Worm (Caenorhabditis elegans) whole organism, L1 larva: ENCODE results near the gene aptf-3.

ENCODE experiments used
- C04F5.9 ChIP-seq: sonication (generic microtip); optimal IDR thresholded peaks from 2 replicates; lab custom pipeline; 2016; ENCODE audit warnings: missing genetic modification characterization, missing compliant biosample characterization
- C16A3.4 ChIP-seq: fragments of 150-350 bp; optimal IDR thresholded peaks from 2 replicates; lab custom pipeline; 2014; ENCODE audit warnings: missing biosample characterization, missing genetic modification characterization
- C34B4.2 ChIP-seq: sonication (generic microtip); optimal IDR thresholded peaks from 2 replicates; lab custom pipeline; 2017; ENCODE audit warnings: mild to moderate bottlenecking, missing genetic modification characterization, missing compliant biosample characterization
- aha-1 ChIP-seq: fragments of 150-350 bp; optimal IDR thresholded peaks from 2 replicates; lab custom pipeline; 2014; ENCODE audit warnings: missing biosample characterization, missing genetic modification characterization
- alr-1 ChIP-seq: fragments of 200-800 bp; sonication (Bioruptor generic); optimal IDR thresholded peaks from 2 replicates; lab custom pipeline; 2018; ENCODE audit warnings: borderline replicate concordance, mild to moderate bottlenecking, missing genetic modification characterization, missing compliant biosample characterization
- aly-2 ChIP-seq: fragments of 150-350 bp; optimal IDR thresholded peaks from 2 replicates; lab custom pipeline; 2014; ENCODE audit warnings: missing biosample characterization, missing genetic modification characterization
- ama-1 ChIP-seq: fragments of 150-350 bp; optimal IDR thresholded peaks from 2 replicates; lab custom pipeline; 2014
- blmp-1 ChIP-seq: fragments of 150-350 bp; optimal IDR thresholded peaks from 2 replicates; lab custom pipeline; 2014; ENCODE audit warnings: missing biosample characterization, missing genetic modification characterization
- ceh-8 ChIP-seq: fragments of 200-800 bp; sonication (Bioruptor generic); optimal IDR thresholded peaks from 2 replicates; lab custom pipeline; 2018; ENCODE audit warnings: mild to moderate bottlenecking, missing genetic modification characterization, moderate library complexity, missing compliant biosample characterization
- ceh-82 ChIP-seq, 3 experiments: fragments of 150-350 bp in 1 of 3; sonication (generic microtip) in 2 of 3; optimal IDR thresholded peaks; 2 replicates each; lab custom pipeline; 2014 to 2017; ENCODE audit warnings: missing biosample characterization in 3 of 3, missing genetic modification characterization in 3 of 3
- ceh-90 ChIP-seq: sonication (generic microtip); optimal IDR thresholded peaks from 2 replicates; lab custom pipeline; 2016; ENCODE audit warnings: missing genetic modification characterization, missing compliant biosample characterization
- ces-1 ChIP-seq: fragments of 150-350 bp; optimal IDR thresholded peaks from 2 replicates; lab custom pipeline; 2014; ENCODE audit warnings: missing biosample characterization, missing genetic modification reagents, missing genetic modification characterization
- dpl-1 ChIP-seq, 3 experiments: fragments of 150-350 bp in 2 of 3; sonication (generic microtip) in 1 of 3; optimal IDR thresholded peaks; 2 replicates each; lab custom pipeline; 2014 to 2017; ENCODE audit warnings: missing biosample characterization in 3 of 3, missing genetic modification characterization in 3 of 3, missing genetic modification reagents in 3 of 3
- dsc-1 ChIP-seq: sonication (generic microtip); optimal IDR thresholded peaks from 2 replicates; lab custom pipeline; 2016; ENCODE audit warnings: mild to moderate bottlenecking, missing genetic modification characterization, missing compliant biosample characterization
- efl-3 ChIP-seq: fragments of 200-800 bp; sonication (Bioruptor generic); optimal IDR thresholded peaks from 2 replicates; lab custom pipeline; 2018; ENCODE audit warnings: mild to moderate bottlenecking, missing genetic modification characterization, missing compliant biosample characterization
- elt-2 ChIP-seq: sonication (generic microtip); optimal IDR thresholded peaks from 2 replicates; lab custom pipeline; 2016; ENCODE audit warnings: missing genetic modification characterization, mild to moderate bottlenecking, inconsistent platforms, missing compliant biosample characterization, missing genetic modification reagents
- elt-3 ChIP-seq, 6 experiments: fragments of 150-350 bp in 1 of 6; sonication (generic microtip); optimal IDR thresholded peaks; 2 replicates each; lab custom pipeline; 2017 to 2018; ENCODE audit warnings: missing biosample characterization in 6 of 6, missing genetic modification characterization in 6 of 6, inconsistent platforms in 1 of 6
- fkh-4 ChIP-seq: sonication (generic microtip); optimal IDR thresholded peaks from 2 replicates; lab custom pipeline; 2016; ENCODE audit warnings: missing compliant biosample characterization, missing genetic modification characterization, borderline replicate concordance
- grh-1 ChIP-seq: fragments of 200-800 bp; sonication (Bioruptor generic); IDR thresholded peaks from 2 replicates; pipeline ENCODE4 v1.3.6; 2022; ENCODE audit warnings: missing genetic modification reagents, missing genetic modification characterization, missing compliant biosample characterization
- hlh-17 ChIP-seq: fragments of 200-800 bp; sonication (Bioruptor generic); optimal IDR thresholded peaks from 2 replicates; lab custom pipeline; 2018; ENCODE audit warnings: missing genetic modification characterization, mild to moderate bottlenecking, missing compliant biosample characterization, moderate library complexity, borderline replicate concordance
- irx-1 ChIP-seq: sonication (generic microtip); optimal IDR thresholded peaks from 2 replicates; lab custom pipeline; 2016; ENCODE audit warnings: missing genetic modification characterization, missing compliant biosample characterization
- isw-1 ChIP-seq: fragments of 200-800 bp; sonication (Bioruptor generic); IDR thresholded peaks from 2 replicates; pipeline ENCODE4 v1.3.6; 2022; ENCODE audit warnings: missing genetic modification characterization, missing compliant biosample characterization
- lin-13 ChIP-seq: fragments of 150-350 bp; optimal IDR thresholded peaks from 2 replicates; lab custom pipeline; 2014; ENCODE audit warnings: missing biosample characterization, missing genetic modification reagents, missing genetic modification characterization
- lin-14 ChIP-seq: fragments of 200-800 bp; sonication (Bioruptor generic); optimal IDR thresholded peaks from 2 replicates; lab custom pipeline; 2018; ENCODE audit warnings: mild to moderate bottlenecking, missing genetic modification characterization, moderate library complexity, missing compliant biosample characterization
- lin-35 ChIP-seq, 2 experiments: fragments of 150-350 bp; optimal IDR thresholded peaks; 2 replicates each; lab custom pipeline; 2014; ENCODE audit warnings: missing biosample characterization in 2 of 2, missing genetic modification characterization in 2 of 2, missing genetic modification reagents in 2 of 2
- lin-39 ChIP-seq: fragments of 150-350 bp; optimal IDR thresholded peaks from 2 replicates; lab custom pipeline; 2014; ENCODE audit warnings: missing biosample characterization, missing genetic modification reagents, missing genetic modification characterization
- lir-3 ChIP-seq: sonication (generic microtip); optimal IDR thresholded peaks from 2 replicates; lab custom pipeline; 2016; ENCODE audit warnings: mild to moderate bottlenecking, missing genetic modification characterization, moderate library complexity, missing compliant biosample characterization; ENCODE audit not compliant: poor library complexity
- lsy-2 ChIP-seq, 2 experiments: fragments of 150-350 bp; optimal IDR thresholded peaks; 2 replicates each; lab custom pipeline; 2014; ENCODE audit warnings: missing biosample characterization in 2 of 2, missing genetic modification characterization in 2 of 2
- mab-9 ChIP-seq: fragments of 200-800 bp; sonication (Bioruptor generic); IDR thresholded peaks from 2 replicates; pipeline ENCODE4 v1.3.6; 2022; ENCODE audit warnings: missing genetic modification reagents, missing genetic modification characterization, missing compliant biosample characterization
- mep-1 ChIP-seq: fragments of 150-350 bp; optimal IDR thresholded peaks from 2 replicates; lab custom pipeline; 2014; ENCODE audit warnings: missing biosample characterization, missing genetic modification characterization
- nhr-11 ChIP-seq: fragments of 150-350 bp; optimal IDR thresholded peaks from 2 replicates; lab custom pipeline; 2014; ENCODE audit warnings: missing biosample characterization, missing genetic modification characterization
- nhr-12 ChIP-seq: sonication (generic microtip); optimal IDR thresholded peaks from 2 replicates; lab custom pipeline; 2017; ENCODE audit warnings: missing biosample characterization, missing genetic modification characterization
- nhr-20 ChIP-seq: sonication (generic microtip); optimal IDR thresholded peaks from 2 replicates; lab custom pipeline; 2016; ENCODE audit warnings: mild to moderate bottlenecking, missing genetic modification characterization, missing compliant biosample characterization
- nhr-237 ChIP-seq: fragments of 150-350 bp; optimal IDR thresholded peaks from 2 replicates; lab custom pipeline; 2014; ENCODE audit warnings: missing biosample characterization, missing genetic modification characterization
- nhr-76 ChIP-seq: sonication (generic microtip); optimal IDR thresholded peaks from 2 replicates; lab custom pipeline; 2017; ENCODE audit warnings: missing biosample characterization, missing genetic modification characterization
- nhr-77 ChIP-seq: fragments of 150-350 bp; optimal IDR thresholded peaks from 2 replicates; lab custom pipeline; 2014; ENCODE audit warnings: missing biosample characterization, missing genetic modification characterization
- pag-3 ChIP-seq: sonication (generic microtip); optimal IDR thresholded peaks from 2 replicates; lab custom pipeline; 2017; ENCODE audit warnings: missing genetic modification characterization, mild to moderate bottlenecking, missing compliant biosample characterization, antibody characterized with exemption, borderline replicate concordance; ENCODE audit not compliant: insufficient read depth
- pax-3 ChIP-seq: fragments of 200-800 bp; sonication (Bioruptor generic); optimal IDR thresholded peaks from 2 replicates; lab custom pipeline; 2018; ENCODE audit warnings: mild to moderate bottlenecking, missing genetic modification characterization, moderate library complexity, missing compliant biosample characterization
- pqm-1 ChIP-seq: sonication (generic microtip); optimal IDR thresholded peaks from 3 replicates; lab custom pipeline; 2017; ENCODE audit warnings: missing biosample characterization, missing genetic modification characterization
- snpc-4 ChIP-seq: fragments of 150-350 bp; optimal IDR thresholded peaks from 2 replicates; lab custom pipeline; 2014; ENCODE audit warnings: missing biosample characterization, missing genetic modification characterization
- sptf-1 ChIP-seq: fragments of 150-350 bp; optimal IDR thresholded peaks from 2 replicates; lab custom pipeline; 2014; ENCODE audit warnings: missing biosample characterization, missing genetic modification characterization
- sup-37 ChIP-seq: fragments of 200-800 bp; sonication (Bioruptor generic); optimal IDR thresholded peaks from 2 replicates; lab custom pipeline; 2018; ENCODE audit warnings: mild to moderate bottlenecking, missing genetic modification characterization, missing compliant biosample characterization
- tlp-1 ChIP-seq: fragments of 150-350 bp; optimal IDR thresholded peaks from 2 replicates; lab custom pipeline; 2014; ENCODE audit warnings: missing biosample characterization, missing genetic modification characterization
- unc-30 ChIP-seq: sonication (generic microtip); optimal IDR thresholded peaks from 2 replicates; lab custom pipeline; 2017; ENCODE audit warnings: missing biosample characterization, missing genetic modification characterization
- unc-86 ChIP-seq: sonication (generic microtip); optimal IDR thresholded peaks from 2 replicates; lab custom pipeline; 2016; ENCODE audit warnings: missing genetic modification characterization, missing compliant biosample characterization
- unc-98 ChIP-seq: fragments of 200-800 bp; sonication (Bioruptor generic); IDR thresholded peaks from 2 replicates; pipeline ENCODE4 v1.3.6; 2022; ENCODE audit warnings: missing genetic modification characterization, missing compliant biosample characterization
- zag-1 ChIP-seq: fragments of 150-350 bp; optimal IDR thresholded peaks from 2 replicates; lab custom pipeline; 2014; ENCODE audit warnings: missing biosample characterization, missing genetic modification characterization

The aptf-3 gene

DNA sequence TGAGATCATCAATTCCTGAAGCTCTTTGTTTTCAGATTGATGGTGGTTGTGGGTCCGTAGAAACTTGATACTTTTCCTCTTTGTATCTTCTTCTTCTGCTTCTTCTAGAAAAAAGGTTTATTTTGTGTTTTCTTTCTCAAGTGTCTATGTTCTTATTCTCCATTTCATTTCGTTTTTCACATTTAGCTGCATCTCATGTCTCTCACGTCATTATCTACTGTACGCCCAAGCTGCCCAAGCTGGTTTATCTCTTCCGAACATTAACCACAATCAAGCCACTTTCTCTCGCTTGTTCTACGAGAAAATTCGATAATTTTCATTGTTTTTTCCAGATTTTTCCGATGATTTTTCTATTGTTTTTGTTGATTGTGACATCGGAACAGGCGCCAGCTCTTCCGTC, 5.2 kb downstream of the aptf-3 start, which contains the start of gene F28C6.5:
F28C6.5 (plus strand) TSS at position 301 of the 400 bp plus-strand sequence.
- no peak for TF ChIP-seq lin-13 (GFP tag; lab: Kevin White, UChicago)
- TF ChIP-seq blmp-1 (tag; lab: Kevin White, UChicago): peak; percentile 26

DNA sequence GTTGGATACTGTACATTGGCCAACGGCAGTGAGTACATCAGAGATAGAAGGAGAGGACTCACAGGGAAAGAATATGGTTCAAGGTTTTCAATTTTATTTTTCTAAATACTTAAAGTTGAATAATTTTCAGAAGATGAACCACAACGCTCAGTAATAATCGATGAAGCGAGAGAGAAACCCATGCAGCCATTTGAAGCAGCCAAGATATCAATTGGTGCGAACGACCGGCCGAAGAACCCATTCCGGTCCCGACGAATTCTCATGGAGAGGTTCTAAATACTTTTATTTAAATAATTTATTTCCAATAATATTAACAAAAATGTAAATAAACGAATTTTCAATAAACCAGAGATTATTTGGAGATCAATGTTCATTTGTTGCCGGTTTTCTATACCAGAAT, 6.2 kb downstream of the aptf-3 start, which contains the start of gene pigg-1:
pigg-1 (minus strand) TSS at position 101 of the 400 bp plus-strand sequence.
- TF ChIP-seq hlh-17: no peak
- TF ChIP-seq pag-3 (tag; lab: Kevin White, UChicago): no peak
- no peak for TF ChIP-seq dpl-1 (GFP tag; optimal IDR thresholded peaks at IDR 0.05; lab: Kevin White, UChicago)
- TF ChIP-seq, all 84 proteins: peak for 0

DNA sequence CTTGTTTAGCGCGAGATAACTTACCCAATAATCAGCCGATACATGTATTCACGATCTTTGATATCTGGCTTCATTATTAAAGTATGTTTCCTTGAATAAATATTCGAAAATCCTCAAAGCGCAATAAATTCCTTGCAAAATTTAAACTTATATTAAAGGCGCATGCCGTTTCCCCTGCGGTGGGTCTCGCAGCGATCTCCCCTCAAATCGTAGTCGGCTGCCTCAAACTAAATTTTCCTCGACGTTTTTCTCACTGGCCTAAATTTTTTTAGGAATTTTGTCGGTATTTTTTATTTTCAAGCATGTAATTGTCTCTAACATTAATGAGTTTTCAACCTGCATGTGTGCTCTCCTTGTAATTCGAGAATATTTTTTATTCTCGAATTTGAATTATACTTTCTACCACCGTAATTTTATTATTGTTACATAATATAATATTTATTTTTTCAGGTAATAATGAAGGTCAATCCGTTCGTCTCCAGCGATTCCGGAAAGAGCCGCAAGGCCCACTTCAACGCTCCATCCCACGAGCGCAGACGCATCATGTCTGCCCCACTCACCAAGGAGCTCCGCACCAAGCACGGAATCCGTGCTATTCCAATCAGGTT, 8.5 kb downstream of the aptf-3 start, which contains the start of the genes cpf-1 and rpl-26:
cpf-1 (minus strand) TSS at position 104 of the 608 bp plus-strand sequence.
rpl-26 (plus strand) TSS at position 449 of the 608 bp plus-strand sequence.
- TF ChIP-seq C04F5.9 (tag; lab: Kevin White, UChicago): no peak
- no peak for TF ChIP-seq ceh-8 (GFP tag; lab: Kevin White, UChicago)
- no peak for TF ChIP-seq ces-1 (GFP tag; lab: Kevin White, UChicago)
- TF ChIP-seq pax-3 (tag; lab: Kevin White, UChicago): no peak
- no peak for TF ChIP-seq fkh-4 (tag; lab: Kevin White, UChicago)
- peak; percentile 67 for TF ChIP-seq blmp-1 (tag; lab: Kevin White, UChicago)
- no peak for TF ChIP-seq aha-1 (tag; lab: Kevin White, UChicago)
- TF ChIP-seq nhr-12: no peak
- TF ChIP-seq unc-86 (tag; lab: Kevin White, UChicago): peak; percentile 26
- TF ChIP-seq nhr-20: peak; percentile 71
- no peak for TF ChIP-seq lir-3 (tag; lab: Kevin White, UChicago)
- TF ChIP-seq tlp-1 (tag; lab: Kevin White, UChicago): no peak
- TF ChIP-seq unc-30 (tag; lab: Kevin White, UChicago): no peak
- TF ChIP-seq grh-1 (GFP tag; lab: Robert Waterston, UW): no peak
- TF ChIP-seq lsy-2 (tag; optimal IDR thresholded peaks at IDR 0.05; lab: Kevin White, UChicago): peak; percentile 70 to 93
- TF ChIP-seq hlh-17: no peak
- TF ChIP-seq ceh-90 (tag; lab: Kevin White, UChicago): no peak
- peak; percentile 65 to 78 (median 67) for TF ChIP-seq dpl-1 (GFP tag; optimal IDR thresholded peaks at IDR 0.05; lab: Kevin White, UChicago)
- TF ChIP-seq elt-2 (tag; lab: Kevin White, UChicago): no peak
- no peak for TF ChIP-seq mab-9
- TF ChIP-seq isw-1 (GFP tag; lab: Robert Waterston, UW): peak; percentile 38; the same call in 1 of the 2 replicates
- peak; percentile 69 for TF ChIP-seq mep-1 (tag; lab: Kevin White, UChicago)
- no peak for TF ChIP-seq ama-1 (lab: Kevin White, UChicago)
- TF ChIP-seq elt-3 (tag; optimal IDR thresholded peaks at IDR 0.05; lab: Kevin White, UChicago): peak in 1 of 6 experiments; percentile 84
- TF ChIP-seq nhr-76 (tag; lab: Kevin White, UChicago): no peak
- no peak for TF ChIP-seq sptf-1 (tag; lab: Kevin White, UChicago)
- no peak for TF ChIP-seq zag-1 (tag; lab: Kevin White, UChicago)
- no peak for TF ChIP-seq aly-2 (tag; lab: Kevin White, UChicago)
- peak; percentile 70 to 81 for TF ChIP-seq lin-35 (GFP tag; optimal IDR thresholded peaks at IDR 0.05; lab: Kevin White, UChicago)
- no peak for TF ChIP-seq dsc-1 (tag; lab: Kevin White, UChicago)
- no peak for TF ChIP-seq sup-37 (GFP tag; lab: Kevin White, UChicago)
- TF ChIP-seq pqm-1 (tag; lab: Kevin White, UChicago): no peak
- TF ChIP-seq C34B4.2 (tag; lab: Kevin White, UChicago): no peak
- no peak for TF ChIP-seq lin-14 (GFP tag; lab: Kevin White, UChicago)
- no peak for TF ChIP-seq alr-1
- peak; percentile 61 for TF ChIP-seq C16A3.4 (tag; lab: Kevin White, UChicago)
- no peak for TF ChIP-seq nhr-11 (tag; lab: Kevin White, UChicago)
- no peak for TF ChIP-seq irx-1 (tag; lab: Kevin White, UChicago)
- TF ChIP-seq ceh-82 (tag; optimal IDR thresholded peaks at IDR 0.05; lab: Kevin White, UChicago): peak; percentile 10 to 61 (median 23)
- TF ChIP-seq snpc-4 (tag; lab: Kevin White, UChicago): peak; percentile 4
- TF ChIP-seq lin-39 (tag; lab: Kevin White, UChicago): no peak
- TF ChIP-seq unc-98 (GFP tag; lab: Robert Waterston, UW): no peak
- no peak for TF ChIP-seq nhr-237 (tag; lab: Kevin White, UChicago)
- TF ChIP-seq nhr-77 (tag; lab: Kevin White, UChicago): peak; percentile 37
- no peak for TF ChIP-seq efl-3 (GFP tag; lab: Kevin White, UChicago)
